Fruit fly (Drosophila melanogaster) S2 (cell line): ENCODE results near the gene mop.

Experiments used
- CG8478 ChIP-seq: fragments of >200 bp; optimal IDR thresholded peaks from 2 replicates; lab custom pipeline; 2018
- CTCF ChIP-seq, 2 experiments: fragments of >200 bp; optimal IDR thresholded peaks; 2 replicates each; lab custom pipeline; 2018

Gene mop

DNA sequence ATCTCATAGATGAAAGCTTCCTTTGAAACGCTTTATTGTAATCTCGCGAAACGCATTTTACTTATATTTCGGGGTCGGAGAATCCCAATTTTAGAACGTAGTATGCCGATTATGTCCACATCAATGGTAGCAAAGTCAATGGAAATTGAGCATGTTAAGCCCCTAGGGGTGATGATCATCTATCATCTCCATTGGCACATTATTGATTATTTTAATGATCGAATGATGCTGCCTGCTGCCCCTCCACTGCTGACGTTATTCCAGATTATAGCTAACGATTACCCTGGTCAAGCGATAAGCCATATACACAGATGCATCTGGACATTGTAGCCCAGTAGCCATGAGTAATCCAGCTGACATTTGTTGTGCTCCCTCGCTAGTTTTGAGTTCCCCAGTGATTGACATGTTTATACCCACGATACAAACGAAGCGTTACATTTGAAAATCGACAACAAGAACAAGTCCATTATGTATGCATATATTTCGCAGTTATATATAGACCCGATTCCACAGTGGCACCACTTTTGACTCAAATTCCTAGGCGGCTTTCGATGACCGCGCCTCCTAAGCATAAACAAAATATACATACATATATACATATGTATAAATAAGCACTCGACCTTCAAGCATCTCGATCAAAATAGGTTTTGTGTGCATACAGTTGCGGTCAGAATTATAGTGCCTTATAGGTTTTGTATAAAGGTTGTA, 8.5 kb upstream of the mop start:
- TF ChIP-seq CTCF (optimal IDR thresholded peaks at IDR 0.05; lab: Kevin White, UChicago) (no peak), CG8478 (lab: Kevin White, UChicago) (no peak)

DNA sequence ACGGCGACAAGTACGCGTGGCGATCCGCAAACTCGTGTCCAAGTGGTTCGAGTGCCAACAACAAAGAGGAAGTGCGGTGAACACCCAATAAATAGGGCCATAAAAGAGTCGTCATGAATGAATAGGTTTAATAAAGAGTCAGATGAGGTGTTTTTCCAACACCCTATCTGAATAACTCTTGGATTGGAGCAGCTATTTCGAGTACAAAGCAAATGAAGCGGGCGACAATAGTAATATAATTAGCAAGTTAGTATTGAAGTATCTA, 7.4 kb upstream of the mop start:
- no peak for TF ChIP-seq CG8478 (lab: Kevin White, UChicago)
- TF ChIP-seq CTCF (optimal IDR thresholded peaks at IDR 0.05; lab: Kevin White, UChicago), result no peak

DNA sequence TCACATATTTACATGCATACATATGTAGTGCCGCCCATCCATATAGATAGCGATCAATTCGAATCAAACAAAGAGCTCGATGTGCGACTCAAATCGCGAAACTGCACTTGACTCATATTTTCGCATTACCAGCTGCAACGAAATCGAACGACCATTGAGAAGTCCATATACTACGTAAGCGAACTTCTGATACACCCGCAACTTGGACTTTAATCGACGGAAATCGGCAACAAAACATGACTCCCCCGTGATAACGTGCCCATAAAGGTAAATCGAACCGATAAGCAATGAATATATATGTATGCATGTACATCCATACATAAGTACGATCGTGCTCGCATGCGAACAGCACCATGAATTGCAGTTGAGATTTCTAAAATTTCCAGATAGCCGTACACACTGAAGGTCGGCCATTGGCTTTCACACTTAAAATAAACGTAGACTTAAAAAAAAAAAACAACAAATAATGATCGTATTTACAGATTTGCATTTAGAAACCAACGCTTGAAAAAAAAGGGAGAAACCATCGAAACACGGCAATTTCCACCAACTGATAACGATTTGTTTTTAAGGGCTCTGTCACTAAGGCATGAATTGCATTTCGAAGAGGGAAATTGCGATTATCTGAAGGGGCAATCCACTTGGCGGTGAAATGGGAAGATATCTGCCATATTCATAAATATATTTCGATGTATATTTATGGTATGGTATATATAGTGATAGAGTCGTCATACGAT, 6.9 kb upstream of the mop start:
- TF ChIP-seq CTCF (optimal IDR thresholded peaks at IDR 0.05; lab: Kevin White, UChicago), result no peak

DNA sequence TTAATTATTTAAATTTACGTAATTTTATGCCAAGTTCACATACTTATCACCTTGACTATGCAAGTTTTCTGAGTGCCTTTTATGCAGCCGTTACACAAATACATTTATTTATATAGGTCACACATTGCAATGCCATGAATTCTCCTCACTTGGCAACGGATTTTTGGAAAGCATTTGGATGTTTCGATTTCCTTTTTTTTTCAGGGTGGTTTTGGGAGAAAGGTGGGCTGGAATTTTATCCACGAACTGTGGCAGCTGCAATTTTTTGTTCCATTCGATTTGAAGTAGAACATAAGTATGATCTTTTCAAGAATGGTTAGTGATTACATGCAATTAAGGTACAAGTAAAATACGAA, 5.9 kb upstream of the mop start:
- TF ChIP-seq CTCF (optimal IDR thresholded peaks at IDR 0.05; lab: Kevin White, UChicago) (no peak), CG8478 (lab: Kevin White, UChicago) (no peak)

DNA sequence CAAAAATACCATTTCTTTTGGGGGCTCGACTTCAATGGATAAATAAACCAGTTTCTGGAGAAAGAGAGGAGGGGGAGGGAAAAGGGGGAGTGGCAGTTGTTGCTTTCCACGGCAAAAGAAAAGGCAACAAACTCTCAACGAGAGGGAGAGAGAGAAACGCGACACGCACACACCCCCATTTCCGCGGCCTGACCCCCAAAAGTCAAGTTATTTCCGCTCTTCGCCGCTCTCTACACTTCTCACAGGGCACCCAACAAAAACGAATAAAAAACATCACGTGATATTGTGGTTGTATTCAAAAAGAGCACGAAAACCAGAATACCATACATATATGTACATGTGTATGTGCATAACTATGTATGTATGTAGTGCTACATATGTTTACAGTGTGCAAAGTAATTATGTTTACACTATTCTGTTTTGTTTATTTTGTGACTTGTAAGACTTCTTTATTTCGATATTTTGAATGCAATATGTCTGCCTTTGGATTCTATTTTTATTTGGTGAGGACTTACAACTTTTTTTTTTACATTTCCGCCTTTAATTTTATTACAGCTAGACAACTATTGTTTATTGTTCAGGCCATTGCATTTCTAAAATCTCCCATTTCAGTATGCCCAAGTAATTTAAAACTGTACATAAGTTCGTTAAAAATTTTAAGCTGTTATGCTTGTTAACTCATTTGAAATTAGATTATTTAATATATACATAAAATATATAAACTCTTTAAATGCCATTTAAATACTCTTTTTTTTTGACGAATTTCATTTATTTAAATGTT, 5.3 kb upstream of the mop start:
- TF ChIP-seq CTCF (optimal IDR thresholded peaks at IDR 0.05; lab: Kevin White, UChicago), result no peak
- no peak for TF ChIP-seq CG8478 (lab: Kevin White, UChicago)

DNA sequence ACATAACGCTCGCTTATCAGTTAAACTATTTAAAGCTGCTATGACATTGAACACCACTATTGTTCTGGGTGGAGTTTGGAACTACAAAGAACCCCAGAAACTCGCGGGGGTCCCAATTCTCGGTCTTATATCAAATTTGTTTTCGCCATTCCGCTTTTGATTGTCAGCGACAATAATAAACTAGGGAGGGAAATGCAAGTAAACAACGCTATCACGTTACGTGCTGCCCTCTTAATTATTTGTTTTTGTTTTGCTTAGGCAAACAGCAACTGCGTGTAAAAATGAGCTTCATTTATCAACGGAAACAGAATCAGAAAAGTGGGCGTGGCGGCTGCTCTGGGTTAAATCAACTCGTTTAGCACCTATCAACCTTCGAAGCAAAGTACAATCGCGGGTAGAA, 4.3 kb upstream of the mop start:
- no peak for TF ChIP-seq CTCF (optimal IDR thresholded peaks at IDR 0.05; lab: Kevin White, UChicago)
- TF ChIP-seq CG8478 (lab: Kevin White, UChicago), result no peak

DNA sequence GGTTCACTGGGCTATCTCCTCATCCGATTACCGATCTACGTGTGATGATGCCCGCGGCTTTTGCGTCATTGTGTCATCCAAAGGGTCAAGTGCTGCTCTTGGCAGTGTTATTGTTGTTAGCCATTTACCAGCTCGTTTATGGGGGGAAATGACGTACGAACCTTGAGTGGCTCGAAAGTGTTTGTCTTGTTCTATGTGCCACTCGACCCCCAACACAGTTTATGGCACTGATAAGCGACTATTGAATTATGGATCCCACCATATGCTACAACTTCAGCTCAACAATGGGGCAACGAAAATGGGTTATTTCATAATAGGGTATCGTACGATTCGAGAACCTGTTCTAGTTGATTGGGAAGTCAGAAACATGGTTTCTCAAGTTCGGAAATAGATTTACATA, 3.4 kb upstream of the mop start:
- TF ChIP-seq CG8478 (lab: Kevin White, UChicago) (no peak), CTCF (optimal IDR thresholded peaks at IDR 0.05; lab: Kevin White, UChicago) (no peak)

DNA sequence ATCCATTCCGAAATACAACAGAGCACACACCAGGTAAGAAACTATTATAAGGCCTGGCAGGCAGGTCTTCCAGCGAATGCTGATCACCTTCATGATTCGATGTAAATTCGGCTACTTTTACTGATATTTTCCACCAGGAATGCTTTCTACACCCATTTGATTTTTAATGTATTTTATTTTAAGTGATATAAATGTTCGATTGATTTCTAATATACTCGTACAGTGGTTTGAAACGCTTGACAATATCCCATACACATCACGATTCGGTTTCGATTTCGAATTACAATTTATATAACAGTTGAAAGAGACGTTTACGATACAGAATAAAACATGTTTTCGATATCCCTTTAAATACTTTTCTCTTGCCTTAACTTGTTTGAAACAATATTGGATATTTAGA, 6.7 kb downstream of the mop start, which contains the start of gene Mgat4b:
Gene Mgat4b (minus strand): TSS at position 101 of the 400 bp plus-strand sequence.
- no peak for TF ChIP-seq CTCF (optimal IDR thresholded peaks at IDR 0.05; lab: Kevin White, UChicago)
- TF ChIP-seq CG8478 (lab: Kevin White, UChicago), result no peak

DNA sequence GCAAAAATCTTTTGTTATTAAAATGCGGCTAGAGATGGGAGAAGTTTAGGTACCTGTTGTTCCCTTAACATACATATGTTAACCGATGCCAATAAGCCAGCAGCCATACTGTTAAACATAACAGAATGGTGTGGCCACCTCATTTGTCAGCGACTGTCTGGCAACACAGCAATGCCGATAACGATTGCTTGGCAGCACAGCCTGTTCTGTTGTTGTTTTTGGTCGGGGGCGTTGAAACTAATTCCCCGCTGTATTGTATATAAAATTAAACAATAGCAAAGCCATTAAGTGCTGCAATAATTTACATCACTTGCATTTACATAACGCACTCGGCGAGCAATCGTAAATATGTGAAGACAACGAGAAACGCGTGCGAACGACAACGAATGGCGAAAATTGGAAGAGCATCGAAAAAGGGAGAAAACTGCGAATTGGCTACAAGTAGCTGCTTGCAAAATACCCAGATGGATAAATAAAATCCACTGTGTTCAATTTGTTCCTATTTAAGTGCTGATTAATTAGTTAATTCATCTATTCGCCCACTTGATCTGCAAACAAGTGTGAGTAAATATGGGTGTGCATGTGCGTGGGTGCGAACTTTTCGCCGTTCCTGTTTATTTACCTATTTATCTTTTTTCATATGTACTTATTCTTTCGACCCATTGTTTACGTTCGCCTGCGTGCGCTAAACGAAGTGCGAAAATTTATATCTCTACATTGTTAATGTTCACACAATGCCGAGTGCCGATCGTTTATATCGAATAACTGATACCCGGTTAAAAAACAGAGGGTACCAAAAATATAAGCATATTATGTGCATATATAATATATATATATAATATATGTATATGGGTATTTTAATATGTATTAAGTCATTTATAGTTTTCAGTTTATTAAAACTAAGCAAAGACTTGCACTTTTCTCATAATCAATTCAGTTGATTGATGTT, 13.8 kb downstream of the mop start, which contains the start of the genes Tsen34 and Mgat4a:
Gene Tsen34 (minus strand): TSS at position 8 of the 949 bp plus-strand sequence.
Gene Mgat4a (plus strand): TSS at position 192 of the 949 bp plus-strand sequence.
- TF ChIP-seq CTCF (optimal IDR thresholded peaks at IDR 0.05; lab: Kevin White, UChicago), result peak in 1 of 2 experiments; percentile 29
- TF ChIP-seq CG8478 (lab: Kevin White, UChicago), result no peak

DNA sequence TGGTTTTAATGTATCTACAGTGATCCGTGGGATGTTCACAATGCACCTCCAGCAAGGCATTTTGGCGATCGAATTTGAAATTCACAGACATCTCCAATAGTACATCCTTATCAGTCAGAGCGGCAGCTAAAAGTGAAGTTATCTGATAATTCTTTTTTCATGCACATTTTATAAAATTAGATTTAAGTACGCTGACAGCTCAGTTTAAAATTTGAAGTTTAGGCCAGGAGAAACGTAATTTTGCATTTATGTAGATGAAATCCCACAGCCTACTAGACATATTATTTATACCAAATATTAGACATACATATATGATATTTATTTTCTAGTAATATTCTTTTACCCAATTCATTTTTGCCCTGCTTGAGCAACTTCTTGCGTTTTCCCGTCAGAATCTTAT, 15.0 kb downstream of the mop start, which contains the start of gene Trl:
Gene Trl (minus strand): TSS at position 101 of the 400 bp plus-strand sequence.
- TF ChIP-seq CG8478 (lab: Kevin White, UChicago), result no peak
- TF ChIP-seq CTCF (optimal IDR thresholded peaks at IDR 0.05; lab: Kevin White, UChicago), result no peak

DNA sequence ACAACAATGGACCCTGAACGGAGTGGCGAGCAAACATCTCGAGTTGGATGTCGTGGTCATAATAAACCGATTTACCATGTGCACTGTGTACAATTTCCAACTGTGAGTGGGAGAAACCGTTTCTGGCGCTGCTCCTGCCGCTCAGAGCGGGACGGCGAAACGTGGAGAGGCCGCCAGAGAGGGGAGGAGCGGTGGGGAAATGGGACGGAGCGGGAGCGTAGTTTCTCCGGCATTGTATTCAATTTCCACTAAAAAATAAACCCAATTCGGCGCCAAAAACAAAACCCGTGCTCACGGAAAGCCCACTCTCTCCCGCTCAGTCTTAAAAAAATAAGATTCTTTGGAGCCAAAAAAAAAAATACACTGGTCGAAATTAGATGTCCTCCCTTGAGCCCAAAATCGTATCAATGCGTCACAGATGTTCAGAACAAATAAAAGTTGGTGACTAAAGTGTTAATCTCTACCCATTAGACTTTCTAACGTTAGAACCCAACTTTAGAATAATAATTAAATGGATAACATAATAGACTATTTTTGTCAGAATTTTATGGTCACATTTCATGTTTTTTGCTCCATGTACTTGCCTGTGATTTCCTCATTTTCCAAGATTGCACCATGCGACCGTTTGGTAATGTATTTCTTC, 15.8 kb downstream of the mop start:
- TF ChIP-seq CG8478 (lab: Kevin White, UChicago), result no peak
- no peak for TF ChIP-seq CTCF (optimal IDR thresholded peaks at IDR 0.05; lab: Kevin White, UChicago)

DNA sequence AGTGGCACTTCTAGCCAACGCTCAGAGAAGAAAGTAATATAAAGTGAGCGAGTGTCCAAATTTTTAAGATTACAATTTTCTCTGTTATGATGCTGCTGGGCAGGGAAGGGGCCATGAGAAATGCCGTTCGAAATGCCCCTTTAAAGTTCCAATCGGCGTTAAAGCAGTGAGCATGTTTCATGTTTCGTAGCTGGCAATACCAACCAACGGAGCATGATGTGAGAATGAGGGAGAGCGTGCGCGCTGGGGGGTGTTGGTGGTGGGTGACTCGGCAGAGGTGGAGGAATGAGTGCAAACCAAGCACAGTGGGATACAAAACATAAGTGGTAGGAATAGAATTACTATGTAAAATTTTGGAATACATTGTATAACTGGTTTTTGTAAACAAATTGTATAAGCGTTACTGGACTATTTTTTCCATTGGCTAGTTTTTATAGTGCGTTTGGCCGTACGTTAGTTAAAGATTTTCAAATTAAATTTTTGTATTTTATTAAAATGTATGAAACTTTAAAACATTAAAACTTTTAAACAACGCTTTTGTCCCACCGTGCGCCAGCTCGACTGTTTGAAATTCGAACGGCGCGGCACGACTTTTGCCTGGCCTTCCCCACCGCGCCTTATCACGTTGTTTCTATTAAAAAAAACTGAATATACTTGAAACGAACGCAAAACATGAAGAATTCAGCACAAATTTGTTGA, 16.7 kb downstream of the mop start:
- no peak for TF ChIP-seq CTCF (optimal IDR thresholded peaks at IDR 0.05; lab: Kevin White, UChicago)
- TF ChIP-seq CG8478 (lab: Kevin White, UChicago), result no peak

DNA sequence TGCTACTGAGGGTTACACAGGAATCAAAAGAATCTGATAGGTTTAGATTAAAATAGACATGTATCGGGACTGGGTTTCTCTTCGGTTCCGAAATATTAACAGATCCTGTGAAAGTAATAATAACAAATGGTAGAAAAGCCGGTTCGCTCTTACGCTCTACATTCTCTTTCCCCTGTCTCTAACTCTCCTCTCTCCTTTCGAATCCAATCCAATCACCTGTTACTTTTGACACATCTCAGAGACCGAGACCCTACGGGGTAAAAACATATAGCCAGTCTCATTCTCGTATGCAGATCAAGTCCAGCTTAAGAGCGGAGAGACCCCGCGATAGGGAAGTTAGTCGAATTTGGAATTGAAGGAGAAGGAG, 17.2 kb downstream of the mop start:
- TF ChIP-seq CG8478 (lab: Kevin White, UChicago), result no peak
- no peak for TF ChIP-seq CTCF (optimal IDR thresholded peaks at IDR 0.05; lab: Kevin White, UChicago)
